Fruit fly (Drosophila melanogaster) whole organism, embryonic: ENCODE data around the gene Uba4.
A peak's percentile ranks its signal among the peaks of the same experiment; 100 is the strongest.

Experiments used
- C15 ChIP-seq: fragments of 200-800 bp; sonication (Bioruptor generic); IDR thresholded peaks from 3 replicates; pipeline ENCODE4 v1.3.6; 2022; ENCODE audit warnings: missing biosample characterization, missing genetic modification characterization
- CG1024 ChIP-seq: fragments of 200-800 bp; sonication (Bioruptor generic); IDR thresholded peaks from 2 replicates; pipeline ENCODE4 v1.3.6; 2022; ENCODE audit warnings: missing biosample characterization, missing genetic modification characterization
- CG11398 ChIP-seq: fragments of 200-800 bp; sonication (Bioruptor generic); optimal IDR thresholded peaks from 2 replicates; lab custom pipeline; 2016; ENCODE audit warnings: missing biosample characterization, missing genetic modification characterization
- CG12391 ChIP-seq: fragments of 200-800 bp; sonication (Bioruptor generic); optimal IDR thresholded peaks from 3 replicates; lab custom pipeline; 2018; ENCODE audit warnings: missing biosample characterization, mild to moderate bottlenecking, missing genetic modification characterization, moderate library complexity
- CG12744 ChIP-seq: fragments of 200-800 bp; sonication (Bioruptor generic); optimal IDR thresholded peaks from 2 replicates; lab custom pipeline; 2016; ENCODE audit warnings: missing biosample characterization, missing genetic modification characterization
- CG12942 ChIP-seq: fragments of 200-800 bp; sonication (Bioruptor generic); optimal IDR thresholded peaks from 3 replicates; lab custom pipeline; 2016; ENCODE audit warnings: missing biosample characterization, missing genetic modification characterization
- CG17385 ChIP-seq: fragments of 200-800 bp; sonication (Bioruptor generic); optimal IDR thresholded peaks from 3 replicates; lab custom pipeline; 2018; ENCODE audit warnings: missing biosample characterization, mild to moderate bottlenecking, missing genetic modification characterization
- CG17802 ChIP-seq: fragments of 200-800 bp; sonication (Bioruptor generic); optimal IDR thresholded peaks from 2 replicates; lab custom pipeline; 2018; ENCODE audit warnings: missing biosample characterization, mild to moderate bottlenecking, missing genetic modification characterization, moderate library complexity
- CG2116 ChIP-seq: fragments of 200-800 bp; sonication (Bioruptor generic); optimal IDR thresholded peaks from 3 replicates; lab custom pipeline; 2018; ENCODE audit warnings: missing biosample characterization, mild to moderate bottlenecking, missing genetic modification characterization
- CG2712 ChIP-seq: fragments of 200-800 bp; optimal IDR thresholded peaks from 3 replicates; lab custom pipeline; 2019; ENCODE audit warnings: missing biosample characterization, mild to moderate bottlenecking, missing genetic modification characterization, moderate library complexity
- CG34376 ChIP-seq: fragments of 200-800 bp; sonication (Bioruptor generic); optimal IDR thresholded peaks from 2 replicates; lab custom pipeline; 2018; ENCODE audit warnings: missing biosample characterization, mild to moderate bottlenecking, missing genetic modification characterization
- CG4282 ChIP-seq: fragments of 200-800 bp; sonication (Bioruptor generic); optimal IDR thresholded peaks from 2 replicates; lab custom pipeline; 2016; ENCODE audit warnings: missing biosample characterization, missing genetic modification characterization
- CG4404 ChIP-seq: fragments of 200-800 bp; sonication (Bioruptor generic); IDR thresholded peaks from 2 replicates; pipeline ENCODE4 v1.3.6; 2022; ENCODE audit warnings: missing biosample characterization, missing genetic modification characterization
- CG5245 ChIP-seq: fragments of 200-800 bp; sonication (Bioruptor generic); optimal IDR thresholded peaks from 3 replicates; lab custom pipeline; 2016; ENCODE audit warnings: missing biosample characterization, missing genetic modification characterization
- CG6272 ChIP-seq: fragments of 200-800 bp; sonication (Bioruptor generic); IDR thresholded peaks from 2 replicates; pipeline ENCODE4 v1.3.6; 2022; ENCODE audit warnings: missing biosample characterization, missing genetic modification characterization
- CG6683 ChIP-seq: fragments of 200-800 bp; sonication (Bioruptor generic); optimal IDR thresholded peaks from 2 replicates; lab custom pipeline; 2017; ENCODE audit warnings: missing biosample characterization, mild to moderate bottlenecking, missing genetic modification characterization, missing genetic modification reagents
- CG7839 ChIP-seq: fragments of 200-800 bp; sonication (Bioruptor generic); optimal IDR thresholded peaks from 3 replicates; lab custom pipeline; 2018; ENCODE audit warnings: missing biosample characterization, mild to moderate bottlenecking, missing genetic modification characterization, moderate library complexity
- CG8281 ChIP-seq: fragments of 200-800 bp; sonication (Bioruptor generic); optimal IDR thresholded peaks from 2 replicates; lab custom pipeline; 2018; ENCODE audit warnings: missing biosample characterization, mild to moderate bottlenecking, missing genetic modification characterization, moderate library complexity
- Ets65A ChIP-seq: fragments of 200-800 bp; sonication (Bioruptor generic); peaks from one replicate; lab custom pipeline; 2016; ENCODE audit warnings: missing biosample characterization, missing genetic modification characterization
- HLH3B ChIP-seq: fragments of 200-800 bp; sonication (Bioruptor generic); IDR thresholded peaks from 2 replicates; pipeline ENCODE4 v1.3.6; 2022; ENCODE audit warnings: missing biosample characterization, missing genetic modification characterization
- Hr51 ChIP-seq, 2 experiments: fragments of 200-800 bp; sonication (Bioruptor generic); optimal IDR thresholded peaks; 2 replicates in 1 of 2; 3 replicates in 1 of 2; lab custom pipeline; 2016 to 2018; ENCODE audit warnings: missing biosample characterization in 2 of 2, missing genetic modification characterization in 2 of 2, mild to moderate bottlenecking in 1 of 2, moderate library complexity in 1 of 2
- MESR4 ChIP-seq: fragments of 200-800 bp; sonication (Bioruptor generic); optimal IDR thresholded peaks from 2 replicates; lab custom pipeline; 2018; ENCODE audit warnings: missing biosample characterization, mild to moderate bottlenecking, missing genetic modification characterization, moderate library complexity
- Mad ChIP-seq: fragments of 200-800 bp; sonication (Bioruptor generic); optimal IDR thresholded peaks from 2 replicates; lab custom pipeline; 2016; ENCODE audit warnings: missing biosample characterization, missing genetic modification characterization
- Pdp1 ChIP-seq, 2 experiments: fragments of 200-800 bp; sonication (Bioruptor generic); optimal IDR thresholded peaks; 3 replicates each; lab custom pipeline; 2016; ENCODE audit warnings: missing biosample characterization in 2 of 2, missing genetic modification characterization in 2 of 2, mild to moderate bottlenecking in 1 of 2, moderate library complexity in 1 of 2
- Taf1 ChIP-seq: fragments of 200-800 bp; sonication (Bioruptor generic); IDR thresholded peaks from 2 replicates; pipeline ENCODE4 v1.3.6; 2022; ENCODE audit warnings: missing biosample characterization, missing genetic modification characterization
- Xbp1 ChIP-seq: fragments of 200-800 bp; sonication (Bioruptor generic); optimal IDR thresholded peaks from 3 replicates; lab custom pipeline; 2016; ENCODE audit warnings: missing biosample characterization, mild to moderate bottlenecking, missing genetic modification characterization
- ac ChIP-seq: fragments of 200-800 bp; sonication (Bioruptor generic); optimal IDR thresholded peaks from 3 replicates; lab custom pipeline; 2017; ENCODE audit warnings: missing biosample characterization, mild to moderate bottlenecking, missing genetic modification characterization
- amos ChIP-seq: fragments of 200-800 bp; sonication (Bioruptor generic); IDR thresholded peaks from 2 replicates; pipeline ENCODE4 v1.3.6; 2022; ENCODE audit warnings: missing biosample characterization, missing genetic modification characterization; ENCODE audit not compliant: partially characterized antibody
- ara ChIP-seq: fragments of 200-800 bp; sonication (Bioruptor generic); IDR thresholded peaks from 2 replicates; pipeline ENCODE4 v1.3.6; 2022; ENCODE audit warnings: missing biosample characterization, missing genetic modification characterization
- bowl ChIP-seq: fragments of 200-800 bp; sonication (Bioruptor generic); IDR thresholded peaks from 2 replicates; pipeline ENCODE4 v1.3.6; 2022; ENCODE audit warnings: missing biosample characterization, missing genetic modification characterization
- cad ChIP-seq: fragments of >200 bp; optimal IDR thresholded peaks from 2 replicates; lab custom pipeline; 2017; ENCODE audit warnings: missing biosample characterization, missing genetic modification characterization
- cg ChIP-seq: fragments of 200-800 bp; sonication (Bioruptor generic); optimal IDR thresholded peaks from 3 replicates; lab custom pipeline; 2019; ENCODE audit warnings: missing biosample characterization, mild to moderate bottlenecking, missing genetic modification characterization, moderate library complexity
- crc ChIP-seq: fragments of 200-800 bp; sonication (Bioruptor generic); optimal IDR thresholded peaks from 2 replicates; lab custom pipeline; 2016; ENCODE audit warnings: missing biosample characterization, missing genetic modification characterization
- dimm ChIP-seq: fragments of 200-800 bp; sonication (Bioruptor generic); IDR thresholded peaks from 2 replicates; pipeline ENCODE4 v1.3.6; 2022; ENCODE audit warnings: missing biosample characterization, missing genetic modification characterization
- en ChIP-seq: fragments of 200-800 bp; sonication (Bioruptor generic); optimal IDR thresholded peaks from 2 replicates; lab custom pipeline; 2016; ENCODE audit warnings: missing biosample characterization, missing genetic modification characterization
- eyg ChIP-seq: fragments of 200-800 bp; sonication (Bioruptor generic); optimal IDR thresholded peaks from 3 replicates; lab custom pipeline; 2016; ENCODE audit warnings: missing biosample characterization, missing genetic modification characterization
- gfzf ChIP-seq: fragments of 200-800 bp; sonication (Bioruptor generic); optimal IDR thresholded peaks from 2 replicates; lab custom pipeline; 2016; ENCODE audit warnings: missing biosample characterization, mild to moderate bottlenecking, missing genetic modification characterization, moderate library complexity
- gro ChIP-seq: fragments of 200-800 bp; sonication (Bioruptor generic); optimal IDR thresholded peaks from 2 replicates; lab custom pipeline; 2016; ENCODE audit warnings: missing biosample characterization, missing genetic modification characterization
- jumu ChIP-seq: fragments of 200-800 bp; sonication (Bioruptor generic); optimal IDR thresholded peaks from 3 replicates; lab custom pipeline; 2016; ENCODE audit warnings: missing biosample characterization, missing genetic modification characterization
- kay ChIP-seq: fragments of 200-800 bp; sonication (Bioruptor generic); optimal IDR thresholded peaks from 2 replicates; lab custom pipeline; 2016; ENCODE audit warnings: missing biosample characterization, missing genetic modification characterization
- nerfin-1 ChIP-seq: fragments of 200-800 bp; sonication (Bioruptor generic); optimal IDR thresholded peaks from 3 replicates; lab custom pipeline; 2019; ENCODE audit warnings: missing biosample characterization, mild to moderate bottlenecking, missing genetic modification characterization, moderate library complexity
- seq ChIP-seq: fragments of 200-800 bp; sonication (Bioruptor generic); IDR thresholded peaks from 2 replicates; pipeline ENCODE4 v1.3.6; 2022; ENCODE audit warnings: missing biosample characterization, missing genetic modification characterization
- sima ChIP-seq: fragments of 200-800 bp; sonication (Bioruptor generic); optimal IDR thresholded peaks from 2 replicates; lab custom pipeline; 2016; ENCODE audit warnings: missing biosample characterization, missing genetic modification characterization
- sna ChIP-seq: fragments of 200-800 bp; sonication (Bioruptor generic); IDR thresholded peaks from 2 replicates; pipeline ENCODE4 v1.3.6; 2022; ENCODE audit warnings: missing biosample characterization, missing genetic modification characterization; ENCODE audit not compliant: partially characterized antibody
- stc ChIP-seq: fragments of 200-800 bp; sonication (Bioruptor generic); IDR thresholded peaks from 2 replicates; pipeline ENCODE4 v1.3.6; 2022; ENCODE audit warnings: missing biosample characterization, missing genetic modification characterization
- tin ChIP-seq: fragments of 200-800 bp; sonication (Bioruptor generic); optimal IDR thresholded peaks from 3 replicates; lab custom pipeline; 2016; ENCODE audit warnings: missing biosample characterization, missing genetic modification characterization
- tll ChIP-seq, 2 experiments: fragments of 200-800 bp in 1 of 2; fragments of >200 bp in 1 of 2; sonication (Bioruptor generic) in 1 of 2; optimal IDR thresholded peaks; 2 replicates each; lab custom pipeline; 2017 to 2019; ENCODE audit warnings: missing biosample characterization in 2 of 2, missing genetic modification characterization in 2 of 2, mild to moderate bottlenecking in 1 of 2, moderate library complexity in 1 of 2
- twi ChIP-seq: fragments of 200-800 bp; optimal IDR thresholded peaks from 2 replicates; lab custom pipeline; 2019; ENCODE audit warnings: missing biosample characterization, mild to moderate bottlenecking, missing genetic modification characterization, moderate library complexity
- tx ChIP-seq: fragments of 200-800 bp; sonication (Bioruptor generic); optimal IDR thresholded peaks from 2 replicates; lab custom pipeline; 2016; ENCODE audit warnings: missing biosample characterization, missing genetic modification characterization

Gene Uba4

DNA sequence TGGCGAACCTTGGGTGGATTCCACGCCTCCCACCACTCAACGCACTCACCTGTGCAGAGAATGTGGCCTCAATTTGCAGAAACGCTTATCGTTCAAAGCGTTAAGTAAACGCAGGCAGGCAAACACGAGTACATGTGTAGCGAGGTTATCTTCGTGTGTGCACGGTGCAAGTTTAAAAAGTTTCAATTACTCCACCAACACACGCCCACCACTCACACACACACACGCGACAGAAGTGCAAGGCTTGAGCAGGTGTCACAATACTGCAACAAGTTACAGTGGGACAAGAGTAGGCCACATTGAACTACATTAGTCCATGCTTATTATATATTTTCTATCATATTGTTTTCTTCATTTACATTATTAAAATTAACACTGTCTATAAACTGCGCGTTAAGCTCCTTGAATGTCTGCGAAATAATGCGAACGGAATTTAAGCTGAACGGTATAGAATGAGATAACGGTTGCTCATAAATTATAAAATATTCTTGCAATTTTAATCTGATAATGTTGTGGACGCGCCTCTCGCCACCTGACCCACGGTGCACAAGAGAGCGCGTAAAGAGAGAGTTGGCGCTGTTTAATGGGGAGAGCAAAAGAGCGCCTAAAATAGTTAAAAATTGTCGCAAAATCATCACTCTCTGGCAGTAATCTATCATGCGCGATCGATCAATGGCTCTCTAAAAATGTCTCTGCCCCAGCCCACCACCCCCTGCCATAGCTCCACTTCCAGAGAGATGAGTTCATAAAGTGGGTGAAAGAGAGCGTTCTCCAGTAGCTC, 17.5 kb downstream of the Uba4 start (continued):
- peak; percentile 92 for TF ChIP-seq bowl (GFP tag; lab: Robert Waterston, UW)
- TF ChIP-seq twi (tag; lab: Kevin White, UChicago): peak; percentile 91
- peak; percentile 96 for TF ChIP-seq CG12391 (tag; lab: Kevin White, UChicago)
- peak; percentile 65 for TF ChIP-seq sna (GFP tag; lab: Robert Waterston, UW)
- TF ChIP-seq crc: peak; percentile 57
- peak; percentile 51 for TF ChIP-seq MESR4 (GFP tag; lab: Kevin White, UChicago)
- TF ChIP-seq CG5245 (GFP tag; lab: Kevin White, UChicago): peak; percentile 93
- peak; percentile 68; the same call in 1 of the 3 replicates for TF ChIP-seq C15
- TF ChIP-seq gro: no peak
- TF ChIP-seq CG7839 (tag; lab: Kevin White, UChicago): peak; percentile 97
- TF ChIP-seq CG17802 (tag; lab: Kevin White, UChicago): peak; percentile 89
- TF ChIP-seq stc (GFP tag; lab: Robert Waterston, UW): peak; percentile 98
- peak; percentile 83 for TF ChIP-seq CG12744 (GFP tag; lab: Kevin White, UChicago)
- no peak for TF ChIP-seq gfzf (GFP tag; lab: Kevin White, UChicago)
- peak; percentile 82 for TF ChIP-seq kay (GFP tag; lab: Kevin White, UChicago)
- no peak for TF ChIP-seq tll (GFP tag; optimal IDR thresholded peaks at IDR 0.05; lab: Kevin White, UChicago)
- TF ChIP-seq HLH3B: peak; percentile 97
- TF ChIP-seq CG1024 (GFP tag; lab: Robert Waterston, UW): peak; percentile 86
- TF ChIP-seq cad (GFP tag; lab: Kevin White, UChicago): no peak
- peak; percentile 87 for TF ChIP-seq CG8281 (tag; lab: Kevin White, UChicago)
- TF ChIP-seq Mad (GFP tag; lab: Kevin White, UChicago): peak; percentile 93
- TF ChIP-seq CG2116 (GFP tag; lab: Kevin White, UChicago): peak; percentile 65
- peak; percentile 81 for TF ChIP-seq en (GFP tag; lab: Kevin White, UChicago)
- TF ChIP-seq sima: peak; percentile 7
- peak; percentile 90 for TF ChIP-seq CG12942
- TF ChIP-seq cg (GFP tag; lab: Kevin White, UChicago): peak; percentile 85
- peak; percentile 31 for TF ChIP-seq eyg
- peak; percentile 79 for TF ChIP-seq jumu (GFP tag; lab: Kevin White, UChicago)
- TF ChIP-seq CG11398 (GFP tag; lab: Kevin White, UChicago): peak; percentile 69
- TF ChIP-seq Taf1: peak; percentile 67; the same call in 1 of the 2 replicates
- peak; percentile 95 for TF ChIP-seq nerfin-1 (tag; lab: Kevin White, UChicago)
- peak; percentile 79 for TF ChIP-seq CG4404
- TF ChIP-seq CG17385 (GFP tag; lab: Kevin White, UChicago): peak; percentile 92
- TF ChIP-seq Pdp1 (GFP tag; optimal IDR thresholded peaks at IDR 0.05; lab: Kevin White, UChicago): peak; percentile 83 to 87
- peak; percentile 91 for TF ChIP-seq ara
- peak; percentile 74 for TF ChIP-seq tx (GFP tag; lab: Kevin White, UChicago)
- TF ChIP-seq ac (GFP tag; lab: Kevin White, UChicago): peak; percentile 31
- TF ChIP-seq CG2712 (tag; lab: Kevin White, UChicago): peak; percentile 98
- peak; percentile 95 for TF ChIP-seq Xbp1 (GFP tag; lab: Kevin White, UChicago)
- peak; percentile 90 for TF ChIP-seq CG6272 (GFP tag; lab: Robert Waterston, UW)
- TF ChIP-seq dimm (GFP tag; lab: Robert Waterston, UW): peak; percentile 89
- TF ChIP-seq tin: peak; percentile 90
- TF ChIP-seq Hr51 (GFP tag; optimal IDR thresholded peaks at IDR 0.05; lab: Kevin White, UChicago): peak; percentile 81 to 99
- TF ChIP-seq seq: peak; percentile 96
- TF ChIP-seq CG34376 (GFP tag; lab: Kevin White, UChicago): peak; percentile 88
- no peak for TF ChIP-seq amos (GFP tag; lab: Robert Waterston, UW)
- TF ChIP-seq CG4282 (GFP tag; lab: Kevin White, UChicago): peak; percentile 71
- peak; percentile 79 for TF ChIP-seq CG6683 (GFP tag; lab: Kevin White, UChicago)
- TF ChIP-seq Ets65A: peak; percentile 98
